Fruit fly (Drosophila melanogaster): Measurements from ENCODE around the gene COX6AL2.
A peak's percentile ranks its signal among the peaks of the same experiment; 100 is the strongest.

The COX6AL2 gene

dm6 chr3L:18898086-18898470, 15.9 kb downstream of the COX6AL2 start, which contains the start of gene CG3902 (continued):
- peak; percentile 48 for TF ChIP-seq CTCF (GFP tag; optimal IDR thresholded peaks at IDR 0.05)
- no peak for TF ChIP-seq tgo (GFP tag; IDR thresholded peaks at IDR 0.05)
- TF ChIP-seq CG32767 (GFP tag; IDR thresholded peaks at IDR 0.05): no peak
- no peak for TF ChIP-seq Hr39 (optimal IDR thresholded peaks at IDR 0.05)
- peak; percentile 48; the same call in 1 of the 2 replicates for TF ChIP-seq CG32532 (GFP tag; IDR thresholded peaks at IDR 0.05)
- TF ChIP-seq CG18262 (tag; optimal IDR thresholded peaks at IDR 0.05): no peak
- TF ChIP-seq CG31441 (GFP tag; IDR thresholded peaks at IDR 0.05): no peak
- no peak for TF ChIP-seq Dfd (GFP tag; optimal IDR thresholded peaks at IDR 0.05)
- TF ChIP-seq CG11398 (GFP tag; optimal IDR thresholded peaks at IDR 0.05): no peak
- TF ChIP-seq nerfin-1 (tag; optimal IDR thresholded peaks at IDR 0.05): peak; percentile 6
- TF ChIP-seq CG12236 (GFP tag; optimal IDR thresholded peaks at IDR 0.05): no peak
- no peak for TF ChIP-seq CG12299 (tag; optimal IDR thresholded peaks at IDR 0.05)
- no peak for TF ChIP-seq CG2712 (tag; optimal IDR thresholded peaks at IDR 0.05)
- TF ChIP-seq lmd (GFP tag; IDR thresholded peaks at IDR 0.05): no peak; the same call in 1 of the 2 replicates
- no peak for TF ChIP-seq run (tag; optimal IDR thresholded peaks at IDR 0.05)
- no peak for TF ChIP-seq ase (GFP tag; IDR thresholded peaks at IDR 0.05)
- no peak for TF ChIP-seq CG1024 (GFP tag; IDR thresholded peaks at IDR 0.05)
- no peak for TF ChIP-seq sna (GFP tag; IDR thresholded peaks at IDR 0.05; ENCODE audit: partially characterized antibody)
- peak; percentile 12 for TF ChIP-seq Dad (GFP tag; optimal IDR thresholded peaks at IDR 0.05)
- TF ChIP-seq Dp (GFP tag; optimal IDR thresholded peaks at IDR 0.05): no peak
- no peak for TF ChIP-seq Gug (GFP tag; IDR thresholded peaks at IDR 0.05)
- TF ChIP-seq yki (optimal IDR thresholded peaks at IDR 0.05): no peak
- no peak for TF ChIP-seq row (GFP tag; IDR thresholded peaks at IDR 0.05)
- no peak for TF ChIP-seq Bteb2 (GFP tag; optimal IDR thresholded peaks at IDR 0.05)
- no peak for TF ChIP-seq CG15601 (tag; optimal IDR thresholded peaks at IDR 0.05)
- no peak for TF ChIP-seq Xbp1 (GFP tag; optimal IDR thresholded peaks at IDR 0.05)
- peak; percentile 66; the same call in 1 of the 3 replicates for TF ChIP-seq Opbp (GFP tag; IDR thresholded peaks at IDR 0.05; ENCODE audit: partially characterized antibody)
- TF ChIP-seq CG4617 (GFP tag; optimal IDR thresholded peaks at IDR 0.05; ENCODE audit: borderline replicate concordance): no peak
- no peak for TF ChIP-seq fru (optimal IDR thresholded peaks at IDR 0.05)
- no peak for TF ChIP-seq Oaz (GFP tag; IDR thresholded peaks at IDR 0.05)
- TF ChIP-seq Six4 (GFP tag; optimal IDR thresholded peaks at IDR 0.05): no peak
- TF ChIP-seq CG1529 (GFP tag; optimal IDR thresholded peaks at IDR 0.05): no peak
- no peak for TF ChIP-seq fd102C (GFP tag; optimal IDR thresholded peaks at IDR 0.05)
- no peak for TF ChIP-seq pita (GFP tag; optimal IDR thresholded peaks at IDR 0.05)
- TF ChIP-seq bbx (GFP tag; IDR thresholded peaks at IDR 0.05; ENCODE audit: partially characterized antibody): peak; percentile 59; the same call in 1 of the 2 replicates
- peak; percentile 6; the same call in 2 of the 3 replicates for TF ChIP-seq CG34224 (GFP tag; IDR thresholded peaks at IDR 0.05; ENCODE audit: partially characterized antibody)
- no peak for TF ChIP-seq HLH54F (GFP tag; optimal IDR thresholded peaks at IDR 0.05)
- no peak for TF ChIP-seq seq (GFP tag; IDR thresholded peaks at IDR 0.05)
- TF ChIP-seq Taf1 (GFP tag; IDR thresholded peaks at IDR 0.05): no peak
- no peak for TF ChIP-seq CG11695 (GFP tag; IDR thresholded peaks at IDR 0.05)
- TF ChIP-seq lbe (GFP tag; optimal IDR thresholded peaks at IDR 0.05): peak; percentile 32
- peak; percentile 18 for TF ChIP-seq CG10147 (GFP tag; optimal IDR thresholded peaks at IDR 0.05)
- TF ChIP-seq ERR (GFP tag; optimal IDR thresholded peaks at IDR 0.05): no peak
- no peak for TF ChIP-seq pan (optimal IDR thresholded peaks at IDR 0.05)
- no peak for TF ChIP-seq pan (GFP tag; optimal IDR thresholded peaks at IDR 0.05 in 1 of 2, IDR thresholded peaks at IDR 0.05 in 1 of 2)
- no peak for TF ChIP-seq CG9817 (tag; optimal IDR thresholded peaks at IDR 0.05)
- TF ChIP-seq dimm (GFP tag; IDR thresholded peaks at IDR 0.05): no peak
- TF ChIP-seq Gsc (GFP tag; IDR thresholded peaks at IDR 0.05): no peak
- no peak for TF ChIP-seq CG2889 (GFP tag; IDR thresholded peaks at IDR 0.05)
- TF ChIP-seq ap (GFP tag; IDR thresholded peaks at IDR 0.05): no peak
- TF ChIP-seq pho (GFP tag; optimal IDR thresholded peaks at IDR 0.05): no peak
- no peak for TF ChIP-seq cas (GFP tag; IDR thresholded peaks at IDR 0.05)
- no peak for TF ChIP-seq CoRest (tag; optimal IDR thresholded peaks at IDR 0.05)
- TF ChIP-seq Nf-YA (GFP tag; IDR thresholded peaks at IDR 0.05): no peak
- TF ChIP-seq HmgD (GFP tag; optimal IDR thresholded peaks at IDR 0.05): no peak

All from whole organism, embryonic.